Fruit fly (Drosophila melanogaster): ENCODE measurements around the gene mei-41.

mei-41 gene

DNA sequence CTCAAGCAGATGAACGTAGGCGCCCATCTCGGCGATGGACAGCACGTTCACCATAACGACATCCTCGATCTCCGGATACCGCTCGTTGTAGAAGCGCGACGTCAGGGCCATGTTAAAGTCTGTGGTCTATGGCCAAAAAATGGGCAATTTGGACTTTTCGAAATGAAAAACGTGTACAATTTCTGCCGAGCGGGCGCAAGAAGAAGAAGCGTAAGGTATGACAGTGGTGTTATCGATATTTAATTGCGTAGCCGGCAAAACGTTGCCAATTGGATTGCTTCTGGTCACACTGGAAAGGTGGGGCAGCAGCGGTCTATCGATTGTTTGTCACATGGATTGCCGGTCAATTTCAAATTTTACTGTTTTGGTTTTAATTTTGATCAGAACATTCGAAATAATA is 55.3 kb downstream of the mei-41 start, which contains the start of gene eIF2alpha:
eIF2alpha (minus strand) TSS at position 225 of the 400 bp plus-strand sequence.
- no peak for TF ChIP-seq CG34406 (GFP tag; optimal IDR thresholded peaks at IDR 0.05)
- peak; percentile 0 for TF ChIP-seq esn (GFP tag; optimal IDR thresholded peaks at IDR 0.05)
- no peak for TF ChIP-seq Sox14 (GFP tag; optimal IDR thresholded peaks at IDR 0.05)
- TF ChIP-seq net (GFP tag; optimal IDR thresholded peaks at IDR 0.05) = no peak
- no peak for TF ChIP-seq CG9139 (GFP tag; optimal IDR thresholded peaks at IDR 0.05)
- TF ChIP-seq lz (GFP tag; optimal IDR thresholded peaks at IDR 0.05) = no peak
- TF ChIP-seq svp (GFP tag) = peak; percentile 67
- TF ChIP-seq achi (GFP tag; optimal IDR thresholded peaks at IDR 0.05) = no peak
- no peak for TF ChIP-seq vri (GFP tag; optimal IDR thresholded peaks at IDR 0.05)
- TF ChIP-seq CG4318 (GFP tag; optimal IDR thresholded peaks at IDR 0.05) = no peak
- no peak for TF ChIP-seq CG16779 (tag; optimal IDR thresholded peaks at IDR 0.05)
- no peak for TF ChIP-seq CG3032 (tag; optimal IDR thresholded peaks at IDR 0.05)
- TF ChIP-seq acj6 (GFP tag; optimal IDR thresholded peaks at IDR 0.05) = no peak
- no peak for TF ChIP-seq eg (GFP tag; IDR thresholded peaks at IDR 0.05)
- no peak for TF ChIP-seq Sox102F (GFP tag; optimal IDR thresholded peaks at IDR 0.05)
- no peak for TF ChIP-seq CG10631 (GFP tag; optimal IDR thresholded peaks at IDR 0.05)
- TF ChIP-seq CG1621 (tag; optimal IDR thresholded peaks at IDR 0.05) = no peak
- TF ChIP-seq Met (GFP tag; optimal IDR thresholded peaks at IDR 0.05) = no peak
- TF ChIP-seq pdm3 (GFP tag; optimal IDR thresholded peaks at IDR 0.05) = no peak
- TF ChIP-seq Hr4 (GFP tag; optimal IDR thresholded peaks at IDR 0.05) = no peak
- peak; percentile 22 for TF ChIP-seq Eip78C (GFP tag)
- TF ChIP-seq topi (GFP tag; optimal IDR thresholded peaks at IDR 0.05) = no peak
- TF ChIP-seq CG6808 (GFP tag; optimal IDR thresholded peaks at IDR 0.05) = no peak
- no peak for TF ChIP-seq CG11762 (GFP tag; optimal IDR thresholded peaks at IDR 0.05; ENCODE audit: insufficient read depth)
- no peak for TF ChIP-seq CG6792 (GFP tag; optimal IDR thresholded peaks at IDR 0.05)

dm6 chrX:16448252-16449191 is 57.0 kb downstream of the mei-41 start, which contains the start of the genes CG34015 and eIF4H1:
Gene CG34015, minus strand, starts transcription at chrX:16448302.
Gene eIF4H1, plus strand, starts transcription at chrX:16448665.
- TF ChIP-seq Ets21C (GFP tag; optimal IDR thresholded peaks at IDR 0.05) (no peak), CG6792 (GFP tag; optimal IDR thresholded peaks at IDR 0.05) (peak; percentile 34), CG6276 (GFP tag; optimal IDR thresholded peaks at IDR 0.05) (peak; percentile 84), Eip75B (GFP tag; optimal IDR thresholded peaks at IDR 0.05) (peak; percentile 28), Sox102F (GFP tag; optimal IDR thresholded peaks at IDR 0.05) (no peak), cyc (GFP tag; optimal IDR thresholded peaks at IDR 0.05) (no peak), dac (GFP tag; optimal IDR thresholded peaks at IDR 0.05) (peak; percentile 56), CG8632 (GFP tag; optimal IDR thresholded peaks at IDR 0.05) (no peak), pdm3 (GFP tag; optimal IDR thresholded peaks at IDR 0.05) (no peak), CG8119 (GFP tag; IDR thresholded peaks at IDR 0.05) (peak; percentile 75; the same call in 2 of the 3 replicates), topi (GFP tag; optimal IDR thresholded peaks at IDR 0.05) (peak; percentile 36), svp (GFP tag) (peak; percentile 84), CG1621 (tag; optimal IDR thresholded peaks at IDR 0.05) (peak; percentile 62), CG11762 (GFP tag; optimal IDR thresholded peaks at IDR 0.05; ENCODE audit: insufficient read depth) (no peak), salr (GFP tag; optimal IDR thresholded peaks at IDR 0.05) (peak in 1 of 2 experiments; percentile 57), CG16779 (tag; optimal IDR thresholded peaks at IDR 0.05) (peak; percentile 71), CG8319 (GFP tag; optimal IDR thresholded peaks at IDR 0.05) (no peak), Hr4 (GFP tag; optimal IDR thresholded peaks at IDR 0.05) (no peak), fd59A (GFP tag; optimal IDR thresholded peaks at IDR 0.05) (peak; percentile 43), vri (GFP tag; optimal IDR thresholded peaks at IDR 0.05) (peak; percentile 31), Hr39 (GFP tag; optimal IDR thresholded peaks at IDR 0.05) (no peak), Hr38 (GFP tag; optimal IDR thresholded peaks at IDR 0.05) (no peak), Smox (GFP tag; optimal IDR thresholded peaks at IDR 0.05) (peak; percentile 11), CG10669 (GFP tag; optimal IDR thresholded peaks at IDR 0.05) (no peak), CG11902 (GFP tag; optimal IDR thresholded peaks at IDR 0.05) (no peak), lz (GFP tag; optimal IDR thresholded peaks at IDR 0.05) (no peak), eg (GFP tag; IDR thresholded peaks at IDR 0.05) (peak; percentile 77; the same call in 1 of the 3 replicates), fkh (GFP tag; optimal IDR thresholded peaks at IDR 0.05) (peak; percentile 64), OdsH (GFP tag; optimal IDR thresholded peaks at IDR 0.05) (peak; percentile 22), CG3919 (GFP tag; optimal IDR thresholded peaks at IDR 0.05) (peak; percentile 8), CG32006 (GFP tag; optimal IDR thresholded peaks at IDR 0.05) (peak; percentile 55), Lpt (GFP tag; optimal IDR thresholded peaks at IDR 0.05) (peak; percentile 60), spab (GFP tag; optimal IDR thresholded peaks at IDR 0.05) (no peak), CG6808 (GFP tag; optimal IDR thresholded peaks at IDR 0.05) (peak; percentile 80), CG11294 (GFP tag; IDR thresholded peaks at IDR 0.05) (no peak), CG9139 (GFP tag; optimal IDR thresholded peaks at IDR 0.05) (peak; percentile 83)

Data from whole organism, prepupa.